Worm (Caenorhabditis elegans) whole organism, young adult: ENCODE data around the gene E02H9.3.

Experiments
- C17E4.6 ChIP-seq: fragments of 200-800 bp; sonication (Bioruptor generic); IDR thresholded peaks from 2 replicates; pipeline ENCODE4 v1.3.6; 2022; ENCODE audit warnings: missing genetic modification reagents, missing genetic modification characterization, missing compliant biosample characterization
- D2030.7 ChIP-seq: fragments of 200-800 bp; sonication (Bioruptor generic); IDR thresholded peaks from 2 replicates; pipeline ENCODE4 v1.3.6; 2022; ENCODE audit warnings: missing genetic modification reagents, missing genetic modification characterization, missing compliant biosample characterization
- F23B12.7 ChIP-seq: sonication (generic microtip); optimal IDR thresholded peaks from 2 replicates; lab custom pipeline; 2017; ENCODE audit warnings: missing genetic modification characterization, mild to moderate bottlenecking, missing compliant biosample characterization, antibody characterized with exemption, moderate library complexity; ENCODE audit not compliant: insufficient read depth
- Y67H2A.10 ChIP-seq: fragments of 200-800 bp; sonication (Bioruptor generic); conservative IDR thresholded peaks from 2 replicates; pipeline ENCODE4 v1.3.6; 2022; ENCODE audit warnings: missing genetic modification reagents, missing genetic modification characterization, missing compliant biosample characterization
- bed-2 ChIP-seq: fragments of 200-800 bp; sonication (Bioruptor generic); IDR thresholded peaks from 2 replicates; pipeline ENCODE4 v1.3.6; 2022; ENCODE audit warnings: missing genetic modification reagents, missing genetic modification characterization, missing compliant biosample characterization
- snpc-3.4 ChIP-seq: sonication (generic microtip); optimal IDR thresholded peaks from 2 replicates; lab custom pipeline; 2017; ENCODE audit warnings: missing genetic modification characterization, mild to moderate bottlenecking, missing compliant biosample characterization, antibody characterized with exemption, moderate library complexity, missing genotype, missing genetic modification reagents
- tlf-1 ChIP-seq: fragments of 200-800 bp; sonication (Bioruptor generic); optimal IDR thresholded peaks from 2 replicates; lab custom pipeline; 2018; ENCODE audit warnings: mild to moderate bottlenecking, missing genetic modification characterization, missing compliant biosample characterization
- xnd-1 ChIP-seq: sonication (generic microtip); optimal IDR thresholded peaks from 2 replicates; lab custom pipeline; 2016; ENCODE audit warnings: missing genotype, missing genetic modification reagents, missing genetic modification characterization, missing compliant biosample characterization
- ztf-3 ChIP-seq: fragments of 200-800 bp; sonication (Bioruptor generic); optimal IDR thresholded peaks from 2 replicates; lab custom pipeline; 2018; ENCODE audit warnings: mild to moderate bottlenecking, missing genetic modification characterization, missing compliant biosample characterization
- ztf-6 ChIP-seq: fragments of 200-800 bp; sonication (Bioruptor generic); IDR thresholded peaks from 2 replicates; pipeline ENCODE4 v1.3.6; 2022; ENCODE audit warnings: missing genetic modification reagents, missing genetic modification characterization, missing compliant biosample characterization

Gene E02H9.3

ce11 chrIII:2508518-2508917 is 49.7 kb downstream of the E02H9.3 start, which contains the start of gene Y54F10AM.6:
Gene Y54F10AM.6 (plus strand): TSS chrIII:2508818.
- TF ChIP-seq ztf-3 (no peak), F23B12.7 (tag; lab: Kevin White, UChicago) (no peak), tlf-1 (GFP tag; lab: Kevin White, UChicago) (no peak), ztf-6 (GFP tag; lab: Robert Waterston, UW) (no peak), D2030.7 (no peak), bed-2 (no peak), C17E4.6 (GFP tag; lab: Robert Waterston, UW) (no peak), Y67H2A.10 (GFP tag; lab: Robert Waterston, UW) (no peak), snpc-3.4 (tag; lab: Kevin White, UChicago) (no peak), xnd-1 (no peak)
